Worm (Caenorhabditis elegans) whole organism, mixed stage, embryonic: Measurements from ENCODE around the gene gcn-1.

Source experiments
- blmp-1 ChIP-seq: fragments of 150-350 bp; optimal IDR thresholded peaks from 2 replicates; lab custom pipeline; 2014; ENCODE audit warnings: missing biosample characterization, missing genetic modification characterization
- ceh-39 ChIP-seq: fragments of 150-350 bp; optimal IDR thresholded peaks from 2 replicates; lab custom pipeline; 2014; ENCODE audit warnings: missing biosample characterization, missing genetic modification characterization
- ceh-43 ChIP-seq: fragments of 200-800 bp; sonication (Bioruptor generic); optimal IDR thresholded peaks from 2 replicates; lab custom pipeline; 2018; ENCODE audit warnings: mild to moderate bottlenecking, missing genetic modification characterization, moderate library complexity, missing compliant biosample characterization
- ceh-83 ChIP-seq: fragments of 200-800 bp; sonication (Bioruptor generic); optimal IDR thresholded peaks from 2 replicates; lab custom pipeline; 2018; ENCODE audit warnings: mild to moderate bottlenecking, missing genetic modification characterization, missing compliant biosample characterization
- ces-1 ChIP-seq: fragments of 150-350 bp; optimal IDR thresholded peaks from 2 replicates; lab custom pipeline; 2014; ENCODE audit warnings: missing biosample characterization, missing genetic modification reagents, missing genetic modification characterization
- cnd-1 ChIP-seq: fragments of 200-800 bp; sonication (Bioruptor generic); optimal IDR thresholded peaks from 2 replicates; lab custom pipeline; 2018; ENCODE audit warnings: mild to moderate bottlenecking, missing genetic modification characterization, missing compliant biosample characterization
- drap-1 ChIP-seq: fragments of 200-800 bp; sonication (Bioruptor generic); optimal IDR thresholded peaks from 3 replicates; lab custom pipeline; 2018; ENCODE audit warnings: mild to moderate bottlenecking, missing genetic modification characterization, missing compliant biosample characterization
- elt-1 ChIP-seq: sonication (generic microtip); optimal IDR thresholded peaks from 2 replicates; lab custom pipeline; 2017; ENCODE audit warnings: missing genetic modification characterization, mild to moderate bottlenecking, missing compliant biosample characterization, antibody characterized with exemption, moderate library complexity, borderline replicate concordance; ENCODE audit not compliant: insufficient read depth
- elt-3 ChIP-seq: fragments of 150-350 bp; optimal IDR thresholded peaks from 2 replicates; lab custom pipeline; 2014; ENCODE audit warnings: missing biosample characterization, missing genetic modification characterization
- flh-1 ChIP-seq: fragments of 200-800 bp; sonication (Bioruptor generic); optimal IDR thresholded peaks from 2 replicates; lab custom pipeline; 2018; ENCODE audit warnings: mild to moderate bottlenecking, missing genetic modification characterization, moderate library complexity, missing compliant biosample characterization
- ham-2 ChIP-seq: fragments of 200-800 bp; sonication (Bioruptor generic); optimal IDR thresholded peaks from 2 replicates; lab custom pipeline; 2018; ENCODE audit warnings: mild to moderate bottlenecking, missing genetic modification characterization, missing compliant biosample characterization
- hlh-1 ChIP-seq: fragments of 150-350 bp; optimal IDR thresholded peaks from 2 replicates; lab custom pipeline; 2014; ENCODE audit warnings: missing biosample characterization, missing genetic modification reagents, missing genetic modification characterization
- lin-13 ChIP-seq: fragments of 150-350 bp; optimal IDR thresholded peaks from 2 replicates; lab custom pipeline; 2014; ENCODE audit warnings: missing biosample characterization, missing genetic modification characterization
- lin-32 ChIP-seq: fragments of 200-800 bp; sonication (Bioruptor generic); optimal IDR thresholded peaks from 2 replicates; lab custom pipeline; 2018; ENCODE audit warnings: mild to moderate bottlenecking, missing genetic modification characterization, missing compliant biosample characterization
- lsy-2 ChIP-seq: fragments of 150-350 bp; optimal IDR thresholded peaks from 2 replicates; lab custom pipeline; 2014; ENCODE audit warnings: missing biosample characterization, missing genetic modification characterization
- mab-5 ChIP-seq: fragments of 150-350 bp; optimal IDR thresholded peaks from 2 replicates; lab custom pipeline; 2014; ENCODE audit warnings: missing biosample characterization, missing genetic modification characterization
- mep-1 ChIP-seq: fragments of 150-350 bp; optimal IDR thresholded peaks from 2 replicates; lab custom pipeline; 2017; ENCODE audit warnings: missing biosample characterization, missing genetic modification reagents, missing genetic modification characterization, inconsistent platforms
- mls-2 ChIP-seq: sonication (generic microtip); optimal IDR thresholded peaks from 2 replicates; lab custom pipeline; 2016; ENCODE audit warnings: mild to moderate bottlenecking, missing genetic modification characterization, moderate library complexity, missing compliant biosample characterization
- nhr-12 ChIP-seq: fragments of 150-350 bp; optimal IDR thresholded peaks from 2 replicates; lab custom pipeline; 2014; ENCODE audit warnings: missing biosample characterization, missing genetic modification characterization
- nhr-2 ChIP-seq: fragments of 150-350 bp; optimal IDR thresholded peaks from 2 replicates; lab custom pipeline; 2014; ENCODE audit warnings: missing biosample characterization, missing genetic modification characterization
- nhr-237 ChIP-seq: fragments of 150-350 bp; optimal IDR thresholded peaks from 2 replicates; lab custom pipeline; 2014; ENCODE audit warnings: missing biosample characterization, missing genetic modification characterization
- nhr-28 ChIP-seq: fragments of 150-350 bp; optimal IDR thresholded peaks from 2 replicates; lab custom pipeline; 2014; ENCODE audit warnings: missing biosample characterization, missing genetic modification characterization
- nhr-76 ChIP-seq: sonication (generic microtip); optimal IDR thresholded peaks from 2 replicates; lab custom pipeline; 2017; ENCODE audit warnings: missing biosample characterization, missing genetic modification characterization
- pha-4 ChIP-seq: fragments of 150-350 bp; optimal IDR thresholded peaks from 2 replicates; lab custom pipeline; 2018; ENCODE audit warnings: missing biosample characterization, missing genetic modification reagents, missing genetic modification characterization
- sem-2 ChIP-seq: fragments of 200-800 bp; sonication (Bioruptor generic); optimal IDR thresholded peaks from 2 replicates; lab custom pipeline; 2018; ENCODE audit warnings: mild to moderate bottlenecking, missing genetic modification characterization, missing compliant biosample characterization
- snpc-4 ChIP-seq: fragments of 150-350 bp; optimal IDR thresholded peaks from 2 replicates; lab custom pipeline; 2014; ENCODE audit warnings: missing biosample characterization, missing genetic modification characterization
- sptf-1 ChIP-seq: sonication (generic microtip); optimal IDR thresholded peaks from 2 replicates; lab custom pipeline; 2017; ENCODE audit warnings: mild to moderate bottlenecking, missing genetic modification characterization, moderate library complexity, missing compliant biosample characterization
- tbx-8 ChIP-seq: fragments of 200-800 bp; sonication (Bioruptor generic); optimal IDR thresholded peaks from 2 replicates; lab custom pipeline; 2018; ENCODE audit warnings: mild to moderate bottlenecking, missing genetic modification characterization, moderate library complexity, missing compliant biosample characterization
- unc-120 ChIP-seq: sonication (generic microtip); optimal IDR thresholded peaks from 2 replicates; lab custom pipeline; 2017; ENCODE audit warnings: missing genetic modification characterization, missing compliant biosample characterization; ENCODE audit not compliant: poor library complexity, severe bottlenecking
- unc-39 ChIP-seq: fragments of 150-350 bp; optimal IDR thresholded peaks from 2 replicates; lab custom pipeline; 2014; ENCODE audit warnings: missing biosample characterization, missing genetic modification characterization
- unc-62 ChIP-seq: fragments of 150-350 bp; optimal IDR thresholded peaks from 2 replicates; lab custom pipeline; 2014; ENCODE audit warnings: missing biosample characterization, missing genetic modification reagents, missing genetic modification characterization
- zip-8 ChIP-seq: fragments of 150-350 bp; optimal IDR thresholded peaks from 2 replicates; lab custom pipeline; 2014; ENCODE audit warnings: missing biosample characterization, missing genetic modification characterization
- ztf-11 ChIP-seq: fragments of 150-350 bp; optimal IDR thresholded peaks from 2 replicates; lab custom pipeline; 2014; ENCODE audit warnings: missing biosample characterization, missing genetic modification characterization

The gcn-1 gene

DNA sequence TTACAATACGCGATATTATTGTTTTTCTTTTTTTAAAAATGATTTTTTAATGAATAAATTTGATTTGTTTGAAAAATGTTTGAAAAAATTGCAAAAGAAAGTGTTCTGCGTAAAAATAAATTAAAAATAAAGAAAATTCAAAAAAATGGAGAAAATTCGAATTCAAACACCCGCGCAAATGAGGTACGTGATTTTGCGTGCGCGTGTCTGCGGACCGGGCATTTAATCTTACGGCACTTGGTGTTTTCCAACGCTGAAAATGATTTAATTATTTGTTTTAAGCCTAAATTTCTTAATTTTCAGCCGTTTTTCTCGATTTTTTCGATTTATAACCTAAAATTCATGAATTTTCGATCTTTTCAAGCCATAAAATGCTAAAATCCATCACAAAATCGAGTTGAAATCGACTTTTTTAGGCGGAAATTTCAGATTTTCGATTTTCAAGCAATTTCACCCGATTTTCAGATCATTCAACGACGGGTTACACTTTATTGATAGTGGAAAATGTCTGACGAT lies at the start of gene gcn-1:
TSS of gene gcn-1 (plus strand) at position 466 of the 516 bp plus-strand sequence.
- no peak for TF ChIP-seq ceh-43
- no peak for TF ChIP-seq sptf-1 (tag; lab: Kevin White, UChicago)
- peak; percentile 63 for TF ChIP-seq mep-1 (tag; lab: Kevin White, UChicago)
- no peak for TF ChIP-seq ceh-83
- no peak for TF ChIP-seq elt-1
- no peak for TF ChIP-seq unc-120 (tag; lab: Kevin White, UChicago)
- TF ChIP-seq drap-1 (GFP tag; lab: Kevin White, UChicago) = no peak
- TF ChIP-seq lin-13 (tag; lab: Kevin White, UChicago) = peak; percentile 49
- TF ChIP-seq blmp-1 (tag; lab: Kevin White, UChicago) = no peak
- TF ChIP-seq nhr-2 (tag; lab: Kevin White, UChicago) = peak; percentile 17
- peak; percentile 92 for TF ChIP-seq ces-1 (GFP tag; lab: Kevin White, UChicago)
- TF ChIP-seq lsy-2 (tag; lab: Kevin White, UChicago) = peak; percentile 78
- no peak for TF ChIP-seq hlh-1 (tag; lab: Kevin White, UChicago)
- no peak for TF ChIP-seq unc-39 (tag; lab: Kevin White, UChicago)
- no peak for TF ChIP-seq zip-8 (tag; lab: Kevin White, UChicago)
- no peak for TF ChIP-seq ham-2 (GFP tag; lab: Kevin White, UChicago)
- peak; percentile 58 for TF ChIP-seq nhr-237
- peak; percentile 58 for TF ChIP-seq ceh-39 (tag; lab: Kevin White, UChicago)
- no peak for TF ChIP-seq nhr-28 (tag; lab: Kevin White, UChicago)
- no peak for TF ChIP-seq sem-2 (GFP tag; lab: Kevin White, UChicago)
- TF ChIP-seq snpc-4 (tag; lab: Kevin White, UChicago) = no peak

DNA sequence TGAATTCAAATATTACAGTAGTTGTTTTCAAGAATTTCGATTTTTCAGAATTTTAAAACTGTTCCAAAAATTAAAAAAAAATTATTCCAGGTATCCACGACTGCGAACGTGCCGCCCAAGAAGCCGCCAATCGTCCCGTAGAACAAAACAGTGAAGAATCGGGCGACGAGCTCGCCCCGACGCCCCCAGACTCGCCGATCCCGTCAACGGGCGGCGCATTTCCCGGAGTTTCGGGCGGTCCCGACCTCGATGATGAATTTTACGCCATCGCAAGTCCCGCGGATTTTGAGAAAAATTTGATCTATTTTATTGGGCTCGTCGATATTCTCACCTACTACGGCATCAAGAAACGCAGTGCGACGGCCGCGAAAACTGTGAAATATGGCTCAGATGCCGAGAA lies 45.8 kb upstream of the gcn-1 start:
- no peak for TF ChIP-seq unc-62
- TF ChIP-seq mls-2 = no peak
- TF ChIP-seq elt-3 (tag; lab: Kevin White, UChicago) = no peak
- TF ChIP-seq cnd-1 = no peak
- no peak for TF ChIP-seq ceh-43
- no peak for TF ChIP-seq elt-1
- no peak for TF ChIP-seq lsy-2 (tag; lab: Kevin White, UChicago)
- no peak for TF ChIP-seq nhr-2 (tag; lab: Kevin White, UChicago)
- no peak for TF ChIP-seq lin-32 (GFP tag; lab: Kevin White, UChicago)
- no peak for TF ChIP-seq zip-8 (tag; lab: Kevin White, UChicago)
- no peak for TF ChIP-seq sptf-1 (tag; lab: Kevin White, UChicago)

DNA sequence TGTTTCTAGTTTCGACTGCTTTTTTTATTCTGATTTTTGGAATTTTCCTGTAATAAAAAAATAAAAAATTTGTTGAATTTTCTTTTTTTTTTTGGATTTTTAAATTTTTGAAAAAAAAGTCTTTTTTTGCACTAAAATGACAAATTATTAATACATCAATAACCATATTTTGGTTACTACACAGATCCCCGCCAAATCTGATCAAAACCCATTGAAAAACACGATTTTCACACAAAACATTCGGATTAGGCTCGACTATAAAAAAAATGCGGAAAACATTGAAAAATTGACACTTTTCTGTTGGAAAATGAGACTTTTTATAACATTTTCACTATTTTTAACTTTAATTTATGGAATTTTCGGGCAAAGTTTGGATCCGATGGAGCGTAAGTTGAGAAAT lies 41.5 kb upstream of the gcn-1 start, which contains the start of gene Y48G9A.7:
TSS of gene Y48G9A.7 (plus strand) at position 301 of the 400 bp plus-strand sequence.
- no peak for TF ChIP-seq mab-5 (tag; lab: Kevin White, UChicago)

DNA sequence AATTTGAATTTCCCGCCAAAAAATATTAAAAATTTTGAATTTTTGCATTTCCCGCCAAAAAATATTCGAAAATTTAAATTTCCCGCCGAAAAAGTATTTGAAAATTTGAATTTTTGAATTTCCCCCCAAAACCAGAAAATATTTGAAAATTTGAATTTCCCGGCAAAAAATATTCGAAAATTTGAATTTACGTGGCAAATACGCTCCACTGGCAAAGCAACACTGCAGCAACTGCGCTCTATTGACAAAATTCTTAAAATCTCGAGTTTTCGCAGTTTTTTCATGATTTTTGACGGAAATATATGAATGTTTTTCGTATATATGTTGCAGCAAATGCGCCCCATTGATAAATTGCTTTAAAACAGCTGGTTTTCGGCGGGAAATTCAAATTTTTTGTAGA lies 40.4 kb upstream of the gcn-1 start:
- no peak for TF ChIP-seq tbx-8 (GFP tag; lab: Kevin White, UChicago)
- TF ChIP-seq hlh-1 (tag; lab: Kevin White, UChicago) = no peak
- TF ChIP-seq elt-1 = no peak
- TF ChIP-seq lin-32 (GFP tag; lab: Kevin White, UChicago) = no peak
- no peak for TF ChIP-seq sem-2 (GFP tag; lab: Kevin White, UChicago)
- TF ChIP-seq unc-120 (tag; lab: Kevin White, UChicago) = no peak
- TF ChIP-seq snpc-4 (tag; lab: Kevin White, UChicago) = no peak
- no peak for TF ChIP-seq zip-8 (tag; lab: Kevin White, UChicago)
- no peak for TF ChIP-seq unc-39 (tag; lab: Kevin White, UChicago)

DNA sequence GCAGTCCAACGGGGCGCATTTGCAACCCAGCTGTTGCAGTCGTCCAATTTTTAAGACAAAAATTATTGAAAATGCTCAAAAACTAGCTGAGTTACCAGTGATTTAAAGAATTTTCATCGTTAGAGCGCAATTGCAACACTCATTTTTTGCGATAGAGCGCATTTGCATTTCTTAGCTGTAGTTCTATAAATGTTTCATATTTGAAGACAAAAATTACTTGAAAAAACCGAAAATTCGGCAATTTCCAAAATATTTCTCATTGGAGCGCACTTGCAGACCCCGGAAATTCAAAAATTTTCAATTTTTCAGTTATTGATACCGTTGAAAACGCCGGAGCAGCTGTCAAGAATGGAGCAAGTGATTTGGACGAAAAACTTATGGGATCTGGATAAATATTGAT lies 39.7 kb upstream of the gcn-1 start:
- TF ChIP-seq pha-4 (tag; lab: Kevin White, UChicago) (no peak), snpc-4 (tag; lab: Kevin White, UChicago) (no peak), ceh-39 (tag; lab: Kevin White, UChicago) (no peak), nhr-76 (tag; lab: Kevin White, UChicago) (no peak), mab-5 (tag; lab: Kevin White, UChicago) (no peak), zip-8 (tag; lab: Kevin White, UChicago) (no peak), lin-32 (GFP tag; lab: Kevin White, UChicago) (no peak), ztf-11 (no peak), nhr-12 (no peak), ceh-83 (no peak), mls-2 (no peak), cnd-1 (no peak), lsy-2 (tag; lab: Kevin White, UChicago) (no peak), blmp-1 (tag; lab: Kevin White, UChicago) (no peak), hlh-1 (tag; lab: Kevin White, UChicago) (no peak), tbx-8 (GFP tag; lab: Kevin White, UChicago) (no peak), flh-1 (GFP tag; lab: Kevin White, UChicago) (no peak), unc-62 (no peak), elt-1 (no peak)
